Fruit fly (Drosophila melanogaster) whole organism, embryonic: Measurements from ENCODE around the gene CG11839.

Source experiments
- ATbp ChIP-seq: fragments of 200-800 bp; sonication (Bioruptor generic); optimal IDR thresholded peaks from 2 replicates; lab custom pipeline; 2017; ENCODE audit warnings: missing biosample characterization, mild to moderate bottlenecking, missing genetic modification characterization, missing genetic modification reagents
- Antp ChIP-seq: fragments of 200-800 bp; sonication (Bioruptor generic); optimal IDR thresholded peaks from 3 replicates; lab custom pipeline; 2016; ENCODE audit warnings: missing biosample characterization, missing genetic modification characterization
- Bdp1 ChIP-seq: fragments of 200-800 bp; sonication (Bioruptor generic); optimal IDR thresholded peaks from 3 replicates; lab custom pipeline; 2016; ENCODE audit warnings: missing biosample characterization, missing genetic modification characterization
- Bteb2 ChIP-seq: fragments of 200-800 bp; sonication (Bioruptor generic); optimal IDR thresholded peaks from 2 replicates; lab custom pipeline; 2016; ENCODE audit warnings: missing biosample characterization, missing genetic modification characterization
- CG11398 ChIP-seq: fragments of 200-800 bp; sonication (Bioruptor generic); optimal IDR thresholded peaks from 2 replicates; lab custom pipeline; 2016; ENCODE audit warnings: missing biosample characterization, missing genetic modification characterization
- CG11456 ChIP-seq: fragments of 200-800 bp; sonication (Bioruptor generic); IDR thresholded peaks from 3 replicates; pipeline ENCODE4 v1.3.6; 2022; ENCODE audit warnings: missing biosample characterization, missing genetic modification characterization
- CG12236 ChIP-seq: fragments of 200-800 bp; sonication (Bioruptor generic); optimal IDR thresholded peaks from 2 replicates; lab custom pipeline; 2016; ENCODE audit warnings: missing biosample characterization, missing genetic modification characterization
- CG12299 ChIP-seq: fragments of 200-800 bp; sonication (Bioruptor generic); optimal IDR thresholded peaks from 2 replicates; lab custom pipeline; 2018; ENCODE audit warnings: missing biosample characterization, mild to moderate bottlenecking, missing genetic modification characterization
- CG13424 ChIP-seq: fragments of 200-800 bp; sonication (Bioruptor generic); optimal IDR thresholded peaks from 2 replicates; lab custom pipeline; 2019; ENCODE audit warnings: missing biosample characterization, mild to moderate bottlenecking, missing genetic modification characterization, moderate library complexity
- CG1647 ChIP-seq: fragments of 200-800 bp; sonication (Bioruptor generic); optimal IDR thresholded peaks from 3 replicates; lab custom pipeline; 2016; ENCODE audit warnings: missing biosample characterization, missing genetic modification characterization
- CG16779 ChIP-seq: fragments of 200-800 bp; sonication (Bioruptor generic); IDR thresholded peaks from 2 replicates; pipeline ENCODE4 v1.3.6; 2022; ENCODE audit warnings: missing biosample characterization, missing genetic modification characterization
- CG17802 ChIP-seq: fragments of 200-800 bp; sonication (Bioruptor generic); optimal IDR thresholded peaks from 2 replicates; lab custom pipeline; 2018; ENCODE audit warnings: missing biosample characterization, mild to moderate bottlenecking, missing genetic modification characterization, moderate library complexity
- CG18011 ChIP-seq: fragments of 200-800 bp; sonication (Bioruptor generic); optimal IDR thresholded peaks from 2 replicates; lab custom pipeline; 2017; ENCODE audit warnings: missing biosample characterization, missing genetic modification characterization, mild to moderate bottlenecking, moderate library complexity, missing genotype
- CG2116 ChIP-seq: fragments of 200-800 bp; sonication (Bioruptor generic); optimal IDR thresholded peaks from 3 replicates; lab custom pipeline; 2018; ENCODE audit warnings: missing biosample characterization, mild to moderate bottlenecking, missing genetic modification characterization
- CG2712 ChIP-seq: fragments of 200-800 bp; optimal IDR thresholded peaks from 3 replicates; lab custom pipeline; 2019; ENCODE audit warnings: missing biosample characterization, mild to moderate bottlenecking, missing genetic modification characterization, moderate library complexity
- CG30403 ChIP-seq: fragments of 200-800 bp; sonication (Bioruptor generic); optimal IDR thresholded peaks from 3 replicates; lab custom pipeline; 2016; ENCODE audit warnings: missing biosample characterization, missing genetic modification characterization
- CG31388 ChIP-seq: fragments of 200-800 bp; sonication (Bioruptor generic); optimal IDR thresholded peaks from 2 replicates; lab custom pipeline; 2016; ENCODE audit warnings: missing biosample characterization, missing genetic modification characterization
- CG4282 ChIP-seq: fragments of 200-800 bp; sonication (Bioruptor generic); optimal IDR thresholded peaks from 2 replicates; lab custom pipeline; 2016; ENCODE audit warnings: missing biosample characterization, missing genetic modification characterization
- CG4707 ChIP-seq: fragments of 200-800 bp; sonication (Bioruptor generic); optimal IDR thresholded peaks from 2 replicates; lab custom pipeline; 2018; ENCODE audit warnings: missing biosample characterization, mild to moderate bottlenecking, missing genetic modification characterization, moderate library complexity
- CG6175 ChIP-seq: fragments of 200-800 bp; sonication (Bioruptor generic); IDR thresholded peaks from 3 replicates; pipeline ENCODE4 v1.3.6; 2022; ENCODE audit warnings: missing biosample characterization, missing genetic modification characterization
- CG8089 ChIP-seq: fragments of 200-800 bp; sonication (Bioruptor generic); optimal IDR thresholded peaks from 3 replicates; lab custom pipeline; 2016; ENCODE audit warnings: missing biosample characterization, missing genetic modification characterization
- CG8478 ChIP-seq: fragments of >200 bp; optimal IDR thresholded peaks from 2 replicates; lab custom pipeline; 2018
- Chrac-16 ChIP-seq: fragments of 200-800 bp; sonication (Bioruptor generic); optimal IDR thresholded peaks from 3 replicates; lab custom pipeline; 2016; ENCODE audit warnings: missing biosample characterization, missing genetic modification characterization
- Dad ChIP-seq: fragments of 200-800 bp; sonication (Bioruptor generic); optimal IDR thresholded peaks from 3 replicates; lab custom pipeline; 2016; ENCODE audit warnings: missing biosample characterization, missing genetic modification characterization
- Deaf1 ChIP-seq: fragments of 200-800 bp; optimal IDR thresholded peaks from 3 replicates; lab custom pipeline; 2019; ENCODE audit warnings: missing biosample characterization, mild to moderate bottlenecking, missing genetic modification characterization, moderate library complexity
- Eip74EF ChIP-seq, 2 experiments: fragments of 200-800 bp in 1 of 2; fragments of >200 bp in 1 of 2; sonication (Bioruptor generic) in 1 of 2; optimal IDR thresholded peaks; 2 replicates each; lab custom pipeline; 2017 to 2019; ENCODE audit warnings: missing biosample characterization in 2 of 2, missing genetic modification characterization in 2 of 2, mild to moderate bottlenecking in 1 of 2, moderate library complexity in 1 of 2
- Hr51 ChIP-seq, 2 experiments: fragments of 200-800 bp; sonication (Bioruptor generic); optimal IDR thresholded peaks; 2 replicates in 1 of 2; 3 replicates in 1 of 2; lab custom pipeline; 2016 to 2018; ENCODE audit warnings: missing biosample characterization in 2 of 2, missing genetic modification characterization in 2 of 2, mild to moderate bottlenecking in 1 of 2, moderate library complexity in 1 of 2
- Mrtf ChIP-seq: fragments of 200-800 bp; sonication (Bioruptor generic); IDR thresholded peaks from 3 replicates; pipeline ENCODE4 v1.3.6; 2022; ENCODE audit warnings: missing biosample characterization, missing genetic modification characterization
- Opbp ChIP-seq: fragments of 200-800 bp; sonication (Bioruptor generic); IDR thresholded peaks from 3 replicates; pipeline ENCODE4 v1.3.6; 2022; ENCODE audit warnings: missing biosample characterization, missing genetic modification characterization; ENCODE audit not compliant: partially characterized antibody
- TFAM ChIP-seq: fragments of 200-800 bp; sonication (Bioruptor generic); optimal IDR thresholded peaks from 2 replicates; lab custom pipeline; 2017; ENCODE audit warnings: missing biosample characterization, missing genetic modification characterization, inconsistent platforms
- Usf ChIP-seq: fragments of 200-800 bp; sonication (Bioruptor generic); optimal IDR thresholded peaks from 2 replicates; lab custom pipeline; 2017; ENCODE audit warnings: missing genotype, missing biosample characterization, missing genetic modification characterization
- ab ChIP-seq: fragments of 200-800 bp; sonication (Bioruptor generic); optimal IDR thresholded peaks from 2 replicates; lab custom pipeline; 2016; ENCODE audit warnings: missing biosample characterization, missing genetic modification characterization
- bigmax ChIP-seq: fragments of 200-800 bp; sonication (Bioruptor generic); optimal IDR thresholded peaks from 2 replicates; lab custom pipeline; 2018; ENCODE audit warnings: missing biosample characterization, mild to moderate bottlenecking, missing genetic modification characterization
- dimm ChIP-seq: fragments of 200-800 bp; sonication (Bioruptor generic); IDR thresholded peaks from 2 replicates; pipeline ENCODE4 v1.3.6; 2022; ENCODE audit warnings: missing biosample characterization, missing genetic modification characterization
- ftz-f1 ChIP-seq: fragments of 200-800 bp; sonication (Bioruptor generic); optimal IDR thresholded peaks from 2 replicates; lab custom pipeline; 2016; ENCODE audit warnings: missing biosample characterization, missing genetic modification characterization
- gcm ChIP-seq: fragments of 200-800 bp; sonication (Bioruptor generic); optimal IDR thresholded peaks from 2 replicates; lab custom pipeline; 2019; ENCODE audit warnings: missing biosample characterization, mild to moderate bottlenecking, missing genetic modification characterization, moderate library complexity
- grau ChIP-seq: fragments of 200-800 bp; optimal IDR thresholded peaks from 3 replicates; lab custom pipeline; 2019; ENCODE audit warnings: missing biosample characterization, mild to moderate bottlenecking, missing genetic modification characterization, moderate library complexity
- ind ChIP-seq: fragments of 200-800 bp; sonication (Bioruptor generic); optimal IDR thresholded peaks from 3 replicates; lab custom pipeline; 2016; ENCODE audit warnings: missing biosample characterization, missing genetic modification characterization
- onecut ChIP-seq: fragments of 200-800 bp; sonication (Bioruptor generic); IDR thresholded peaks from 2 replicates; pipeline ENCODE4 v1.3.6; 2022; ENCODE audit warnings: missing biosample characterization, missing genetic modification characterization
- pnt ChIP-seq: fragments of 200-800 bp; sonication (Bioruptor generic); optimal IDR thresholded peaks from 3 replicates; lab custom pipeline; 2016; ENCODE audit warnings: missing biosample characterization, missing genetic modification characterization
- run ChIP-seq: fragments of 200-800 bp; sonication (Bioruptor generic); optimal IDR thresholded peaks from 3 replicates; lab custom pipeline; 2018; ENCODE audit warnings: missing biosample characterization, mild to moderate bottlenecking, missing genetic modification characterization
- sc ChIP-seq, 3 experiments: fragments of >200 bp in 2 of 3; fragments of 200-800 bp in 1 of 3; sonication (Bioruptor generic) in 1 of 3; optimal IDR thresholded peaks; 2 replicates in 2 of 3; 3 replicates in 1 of 3; lab custom pipeline; 2017; ENCODE audit warnings: mild to moderate bottlenecking in 1 of 3, missing biosample characterization in 1 of 3, missing genetic modification characterization in 1 of 3, missing genetic modification reagents in 1 of 3
- slou ChIP-seq: fragments of 200-800 bp; sonication (Bioruptor generic); optimal IDR thresholded peaks from 3 replicates; lab custom pipeline; 2016; ENCODE audit warnings: missing biosample characterization, missing genetic modification characterization
- slp2 ChIP-seq: fragments of 200-800 bp; sonication (Bioruptor generic); optimal IDR thresholded peaks from 2 replicates; lab custom pipeline; 2016; ENCODE audit warnings: missing biosample characterization, missing genetic modification characterization
- sqz ChIP-seq: fragments of 200-800 bp; sonication (Bioruptor generic); optimal IDR thresholded peaks from 3 replicates; lab custom pipeline; 2018; ENCODE audit warnings: missing biosample characterization, mild to moderate bottlenecking, missing genetic modification characterization
- trh ChIP-seq: fragments of 200-800 bp; sonication (Bioruptor generic); optimal IDR thresholded peaks from 2 replicates; lab custom pipeline; 2016; ENCODE audit warnings: missing biosample characterization, missing genetic modification characterization
- z ChIP-seq: fragments of 200-800 bp; sonication (Bioruptor generic); IDR thresholded peaks from 3 replicates; pipeline ENCODE4 v1.3.6; 2022; ENCODE audit warnings: missing biosample characterization, missing genetic modification characterization
- zen2 ChIP-seq: fragments of 200-800 bp; sonication (Bioruptor generic); IDR thresholded peaks from 3 replicates; pipeline ENCODE4 v1.3.6; 2022; ENCODE audit warnings: missing biosample characterization, missing genetic modification characterization; ENCODE audit not compliant: partially characterized antibody
- zf30C ChIP-seq: fragments of 200-800 bp; sonication (Bioruptor generic); optimal IDR thresholded peaks from 3 replicates; lab custom pipeline; 2018; ENCODE audit warnings: missing biosample characterization, mild to moderate bottlenecking, missing genetic modification characterization
- zfh2 ChIP-seq: fragments of 200-800 bp; sonication (Bioruptor generic); optimal IDR thresholded peaks from 2 replicates; lab custom pipeline; 2016; ENCODE audit warnings: missing biosample characterization, missing genetic modification characterization

Gene CG11839

dm6 chr3R:25054451-25055188, 15.1 kb upstream of the CG11839 start, which contains the start of gene CG31109 (continued):
- peak; percentile 22 for TF ChIP-seq CG13424 (tag; lab: Kevin White, UChicago)
- no peak for TF ChIP-seq Deaf1 (tag; lab: Kevin White, UChicago)
- TF ChIP-seq bigmax (GFP tag; lab: Kevin White, UChicago): peak; percentile 41
- TF ChIP-seq CG11398 (GFP tag; lab: Kevin White, UChicago): no peak
- no peak for TF ChIP-seq pnt (GFP tag; lab: Kevin White, UChicago)
- TF ChIP-seq CG1647: no peak
- TF ChIP-seq trh: no peak
- no peak for TF ChIP-seq slp2
- TF ChIP-seq CG16779 (GFP tag; lab: Robert Waterston, UW): no peak
- TF ChIP-seq CG12299 (tag; lab: Kevin White, UChicago): no peak
- peak; percentile 46; the same call in 1 of the 3 replicates for TF ChIP-seq Opbp
- TF ChIP-seq CG6175 (GFP tag; lab: Robert Waterston, UW): no peak
- peak; percentile 99 for TF ChIP-seq CG2116
- TF ChIP-seq slou (GFP tag; lab: Kevin White, UChicago): no peak
- peak; percentile 18 for TF ChIP-seq CG30403 (GFP tag; lab: Kevin White, UChicago)
- no peak for TF ChIP-seq Hr51 (GFP tag; optimal IDR thresholded peaks at IDR 0.05; lab: Kevin White, UChicago)
- TF ChIP-seq Mrtf (GFP tag; lab: Robert Waterston, UW): no peak
- TF ChIP-seq sqz (GFP tag; lab: Kevin White, UChicago): no peak
- TF ChIP-seq CG11456 (GFP tag; lab: Robert Waterston, UW): no peak
- TF ChIP-seq CG31388 (GFP tag; lab: Kevin White, UChicago): no peak
- TF ChIP-seq ftz-f1: no peak
- TF ChIP-seq CG2712 (tag; lab: Kevin White, UChicago): peak; percentile 32
- TF ChIP-seq onecut (GFP tag; lab: Robert Waterston, UW): peak; percentile 60
- no peak for TF ChIP-seq Eip74EF (GFP tag; optimal IDR thresholded peaks at IDR 0.05; lab: Kevin White, UChicago)
- TF ChIP-seq zfh2 (GFP tag; lab: Kevin White, UChicago): peak; percentile 28
- TF ChIP-seq CG12236 (GFP tag; lab: Kevin White, UChicago): no peak
- peak; percentile 8 for TF ChIP-seq CG18011 (GFP tag; lab: Kevin White, UChicago)
- TF ChIP-seq run (tag; lab: Kevin White, UChicago): no peak
- no peak for TF ChIP-seq zen2 (GFP tag; lab: Robert Waterston, UW)
- no peak for TF ChIP-seq sc (optimal IDR thresholded peaks at IDR 0.05; lab: Kevin White, UChicago)
- TF ChIP-seq sc (GFP tag; optimal IDR thresholded peaks at IDR 0.05; lab: Kevin White, UChicago): no peak
- no peak for TF ChIP-seq Chrac-16 (GFP tag; lab: Kevin White, UChicago)
- no peak for TF ChIP-seq gcm
- TF ChIP-seq dimm (GFP tag; lab: Robert Waterston, UW): no peak
- TF ChIP-seq ab (GFP tag; lab: Kevin White, UChicago): no peak
- TF ChIP-seq Dad (GFP tag; lab: Kevin White, UChicago): no peak
- TF ChIP-seq zf30C (GFP tag; lab: Kevin White, UChicago): peak; percentile 19
- TF ChIP-seq ind (GFP tag; lab: Kevin White, UChicago): peak; percentile 25
- TF ChIP-seq z (GFP tag; lab: Robert Waterston, UW): no peak
- TF ChIP-seq CG4282 (GFP tag; lab: Kevin White, UChicago): no peak
- TF ChIP-seq CG17802 (tag; lab: Kevin White, UChicago): no peak
- TF ChIP-seq Usf: no peak
- TF ChIP-seq Antp (GFP tag; lab: Kevin White, UChicago): no peak
- TF ChIP-seq ATbp (GFP tag; lab: Kevin White, UChicago): no peak
- no peak for TF ChIP-seq Bdp1
- no peak for TF ChIP-seq CG4707 (GFP tag; lab: Kevin White, UChicago)
- TF ChIP-seq TFAM (GFP tag; lab: Kevin White, UChicago): no peak
- TF ChIP-seq CG8478: no peak
- TF ChIP-seq CG8089 (GFP tag; lab: Kevin White, UChicago): no peak
- peak; percentile 39 for TF ChIP-seq grau
- TF ChIP-seq Bteb2 (GFP tag; lab: Kevin White, UChicago): peak; percentile 7
